Fruit fly (Drosophila melanogaster): ENCODE data around the gene Amacr.

Gene Amacr

dm6 chr2L:20792988-20793544 is 40.9 kb upstream of the Amacr start:
- TF ChIP-seq ey (GFP tag; optimal IDR thresholded peaks at IDR 0.05) (no peak), Jra (GFP tag; optimal IDR thresholded peaks at IDR 0.05) (no peak), Dfd (GFP tag; optimal IDR thresholded peaks at IDR 0.05) (no peak), pan (optimal IDR thresholded peaks at IDR 0.05) (no peak), fru (GFP tag; optimal IDR thresholded peaks at IDR 0.05) (no peak), Sp1 (GFP tag; optimal IDR thresholded peaks at IDR 0.05) (no peak), OdsH (GFP tag; optimal IDR thresholded peaks at IDR 0.05) (no peak), sv (GFP tag; optimal IDR thresholded peaks at IDR 0.05) (no peak), Dif (GFP tag; optimal IDR thresholded peaks at IDR 0.05; ENCODE audit: partially characterized antibody) (no peak), dsf (GFP tag; optimal IDR thresholded peaks at IDR 0.05; ENCODE audit: borderline replicate concordance) (no peak), HLH106 (tag; optimal IDR thresholded peaks at IDR 0.05) (no peak), br (GFP tag; optimal IDR thresholded peaks at IDR 0.05) (no peak)

dm6 chr2L:20792521-20792920 is 40.4 kb upstream of the Amacr start:
- TF ChIP-seq Hr78 (GFP tag; optimal IDR thresholded peaks at IDR 0.05) (no peak), Jra (GFP tag; optimal IDR thresholded peaks at IDR 0.05) (no peak), dsf (GFP tag; optimal IDR thresholded peaks at IDR 0.05; ENCODE audit: borderline replicate concordance) (no peak), dmrt93B (GFP tag; optimal IDR thresholded peaks at IDR 0.05) (no peak), CrebA (GFP tag; optimal IDR thresholded peaks at IDR 0.05; ENCODE audit: borderline replicate concordance) (no peak), Rel (GFP tag; optimal IDR thresholded peaks at IDR 0.05) (no peak), Rel (tag; optimal IDR thresholded peaks at IDR 0.05) (no peak), pan (optimal IDR thresholded peaks at IDR 0.05) (no peak), Dif (GFP tag; optimal IDR thresholded peaks at IDR 0.05; ENCODE audit: partially characterized antibody) (no peak), Mio (GFP tag; optimal IDR thresholded peaks at IDR 0.05) (no peak), psq (GFP tag; optimal IDR thresholded peaks at IDR 0.05) (no peak), fru (GFP tag; optimal IDR thresholded peaks at IDR 0.05) (no peak)

- no peak for TF ChIP-seq Dfd (GFP tag; optimal IDR thresholded peaks at IDR 0.05)
- no peak for TF ChIP-seq Myc (optimal IDR thresholded peaks at IDR 0.05)
- no peak for TF ChIP-seq CG9705 (GFP tag; optimal IDR thresholded peaks at IDR 0.05)
- no peak for TF ChIP-seq HLH106 (tag; optimal IDR thresholded peaks at IDR 0.05)
- TF ChIP-seq CrebA (GFP tag; optimal IDR thresholded peaks at IDR 0.05; ENCODE audit: borderline replicate concordance): no peak
- TF ChIP-seq Hr83 (GFP tag; optimal IDR thresholded peaks at IDR 0.05; ENCODE audit: poor library complexity, severe bottlenecking): no peak
- TF ChIP-seq ey (GFP tag; optimal IDR thresholded peaks at IDR 0.05): no peak
- no peak for TF ChIP-seq OdsH (GFP tag; optimal IDR thresholded peaks at IDR 0.05)
- TF ChIP-seq Jra (GFP tag; optimal IDR thresholded peaks at IDR 0.05): no peak
- no peak for TF ChIP-seq jim (GFP tag; optimal IDR thresholded peaks at IDR 0.05)
These were observed 35.9 kb upstream of the Amacr start for dm6 chr2L:20788050-20788449.

- TF ChIP-seq HLH106 (tag; optimal IDR thresholded peaks at IDR 0.05) (peak; percentile 71), Hnf4 (GFP tag; optimal IDR thresholded peaks at IDR 0.05) (peak; percentile 77), Dif (GFP tag; optimal IDR thresholded peaks at IDR 0.05; ENCODE audit: partially characterized antibody) (no peak), GATAd (GFP tag; optimal IDR thresholded peaks at IDR 0.05) (no peak), Mio (GFP tag; optimal IDR thresholded peaks at IDR 0.05) (no peak), fru (GFP tag; optimal IDR thresholded peaks at IDR 0.05) (peak; percentile 54), usp (GFP tag; optimal IDR thresholded peaks at IDR 0.05) (no peak), Dfd (GFP tag; optimal IDR thresholded peaks at IDR 0.05) (no peak), Vsx2 (GFP tag; optimal IDR thresholded peaks at IDR 0.05; ENCODE audit: partially characterized antibody) (no peak), h (GFP tag; optimal IDR thresholded peaks at IDR 0.05) (peak; percentile 84), dl (GFP tag; optimal IDR thresholded peaks at IDR 0.05; ENCODE audit: insufficient read depth in 1 of 2, partially characterized antibody in 2 of 2) (no peak), dmrt93B (GFP tag; optimal IDR thresholded peaks at IDR 0.05) (peak; percentile 38), br (GFP tag; optimal IDR thresholded peaks at IDR 0.05) (peak; percentile 61), dsf (GFP tag; optimal IDR thresholded peaks at IDR 0.05; ENCODE audit: borderline replicate concordance) (peak; percentile 48), CrebA (GFP tag; optimal IDR thresholded peaks at IDR 0.05; ENCODE audit: borderline replicate concordance) (no peak), psq (GFP tag; optimal IDR thresholded peaks at IDR 0.05) (peak; percentile 65), Abd-B (GFP tag; optimal IDR thresholded peaks at IDR 0.05) (no peak), tai (GFP tag; optimal IDR thresholded peaks at IDR 0.05) (no peak), Myc (optimal IDR thresholded peaks at IDR 0.05) (peak; percentile 78), Rel (GFP tag; optimal IDR thresholded peaks at IDR 0.05) (no peak), Rel (tag; optimal IDR thresholded peaks at IDR 0.05) (peak; percentile 27), Sp1 (GFP tag; optimal IDR thresholded peaks at IDR 0.05) (peak; percentile 53), foxo (GFP tag; optimal IDR thresholded peaks at IDR 0.05) (peak in 1 of 2 experiments; percentile 82), jim (GFP tag; optimal IDR thresholded peaks at IDR 0.05) (no peak), CG32264 (GFP tag; optimal IDR thresholded peaks at IDR 0.05) (no peak), CG9705 (GFP tag; optimal IDR thresholded peaks at IDR 0.05) (no peak), Hr78 (GFP tag; optimal IDR thresholded peaks at IDR 0.05) (no peak), brk (GFP tag; optimal IDR thresholded peaks at IDR 0.05) (peak; percentile 80), lola (GFP tag; optimal IDR thresholded peaks at IDR 0.05) (no peak), Hr83 (GFP tag; optimal IDR thresholded peaks at IDR 0.05; ENCODE audit: poor library complexity, severe bottlenecking) (no peak), sv (GFP tag; optimal IDR thresholded peaks at IDR 0.05) (peak; percentile 81), OdsH (GFP tag; optimal IDR thresholded peaks at IDR 0.05) (peak; percentile 74), ey (GFP tag; optimal IDR thresholded peaks at IDR 0.05) (peak; percentile 44), N (GFP tag; optimal IDR thresholded peaks at IDR 0.05) (no peak), pan (optimal IDR thresholded peaks at IDR 0.05) (no peak), Jra (GFP tag; optimal IDR thresholded peaks at IDR 0.05) (peak; percentile 38), woc (GFP tag; optimal IDR thresholded peaks at IDR 0.05) (peak; percentile 60), rgr (GFP tag; optimal IDR thresholded peaks at IDR 0.05) (peak; percentile 76)
These were observed 35.2 kb upstream of the Amacr start, which contains the start of gene Pomp for dm6 chr2L:20787271-20787791. Gene Pomp (plus strand): TSS chr2L:20787656.

Data from whole organism, wandering third instar larva.